Worm (Caenorhabditis elegans) whole organism, dauer: ENCODE data around the gene moc-6.

ENCODE experiments used
- unc-62 ChIP-seq: sonication (generic microtip); optimal IDR thresholded peaks from 2 replicates; lab custom pipeline; 2017; ENCODE audit warnings: missing biosample characterization, missing genetic modification reagents, missing genetic modification characterization

moc-6 gene

ce11 chrIII:5195690-5196089 is at the start of gene moc-6:
TSS of gene moc-6 (plus strand) at chrIII:5195990.
- no peak for TF ChIP-seq unc-62 (GFP tag; lab: Kevin White, UChicago)

DNA sequence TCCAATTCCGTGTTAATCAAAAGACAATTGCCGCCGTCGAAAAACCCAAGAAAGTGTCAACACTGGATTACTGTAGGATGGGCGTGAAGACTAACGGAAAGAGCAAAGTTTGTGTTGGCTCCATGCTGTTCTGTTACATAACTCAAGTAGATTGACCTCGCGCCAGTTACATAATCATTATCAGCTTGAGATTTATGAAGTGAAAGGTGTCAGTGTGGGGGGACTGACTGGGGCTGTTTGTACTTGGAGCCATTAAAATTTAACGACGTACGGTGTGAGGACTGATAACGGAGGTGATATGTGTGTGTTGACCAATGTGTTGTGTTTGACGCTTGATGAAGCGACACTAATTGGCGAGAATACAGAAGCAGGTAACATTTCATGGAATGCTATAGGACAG is 49.0 kb upstream of the moc-6 start:
- TF ChIP-seq unc-62 (GFP tag; lab: Kevin White, UChicago) = no peak

- no peak for TF ChIP-seq unc-62 (GFP tag; lab: Kevin White, UChicago)
Observed at ce11 chrIII:5147445-5147844, 48.3 kb upstream of the moc-6 start.

- no peak for TF ChIP-seq unc-62 (GFP tag; lab: Kevin White, UChicago)
Observed at ce11 chrIII:5149478-5149877, 46.3 kb upstream of the moc-6 start, which contains the start of gene Y54H5A.2. TSS of gene Y54H5A.2 (minus strand) at chrIII:5149578.

- no peak for TF ChIP-seq unc-62 (GFP tag; lab: Kevin White, UChicago)
Observed at ce11 chrIII:5150012-5150411, 45.8 kb upstream of the moc-6 start.

- TF ChIP-seq unc-62 (GFP tag; lab: Kevin White, UChicago) = no peak
Observed at ce11 chrIII:5150980-5151379, 44.8 kb upstream of the moc-6 start.

DNA sequence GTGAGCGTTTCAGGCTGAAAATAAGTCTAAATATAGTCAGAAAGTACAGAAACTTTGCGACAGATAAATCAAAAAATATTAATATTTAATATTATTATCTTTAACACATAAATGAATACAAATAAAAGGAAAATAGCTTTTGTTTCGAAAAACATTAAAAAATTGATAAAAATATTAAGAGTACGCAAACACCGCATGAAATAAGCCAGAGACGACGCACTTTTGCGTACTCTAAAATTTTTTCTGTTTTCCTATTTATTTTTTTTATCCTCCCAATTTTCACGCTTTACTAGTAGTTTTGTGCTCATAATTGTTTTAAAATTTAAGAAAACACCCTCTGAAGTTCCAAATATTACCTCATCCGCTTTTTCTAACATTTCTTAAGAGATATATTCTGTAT is 42.7 kb upstream of the moc-6 start, which contains the start of the genes rbm-42 and grwd-1:
TSS of gene rbm-42 (minus strand) at position 93 of the 400 bp plus-strand sequence.
TSS of gene grwd-1 (plus strand) at position 328 of the 400 bp plus-strand sequence.
- no peak for TF ChIP-seq unc-62 (GFP tag; lab: Kevin White, UChicago)

DNA sequence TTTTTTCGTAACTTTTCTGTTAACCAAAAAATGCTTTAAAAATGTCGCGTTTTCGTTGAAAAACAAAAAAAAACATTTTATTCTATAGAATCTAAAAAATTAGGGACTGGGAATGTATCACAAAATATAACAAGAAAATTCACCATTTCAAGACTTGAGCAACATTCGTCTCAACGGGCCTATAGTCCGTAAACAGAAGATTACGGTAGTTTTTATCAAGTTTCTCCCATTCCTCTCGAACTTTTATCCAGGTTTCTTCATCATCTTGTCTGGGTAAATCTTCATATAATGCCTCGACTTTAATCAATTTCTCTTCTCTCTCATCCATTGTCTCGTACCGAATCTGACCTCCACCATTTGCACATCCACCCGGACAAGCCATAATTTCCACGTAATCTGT is 40.4 kb upstream of the moc-6 start:
- TF ChIP-seq unc-62 (GFP tag; lab: Kevin White, UChicago) = no peak

ce11 chrIII:5158674-5159073 is 37.1 kb upstream of the moc-6 start, which contains the start of gene oxy-4:
TSS of gene oxy-4 (minus strand) at chrIII:5158774.
- no peak for TF ChIP-seq unc-62 (GFP tag; lab: Kevin White, UChicago)

DNA sequence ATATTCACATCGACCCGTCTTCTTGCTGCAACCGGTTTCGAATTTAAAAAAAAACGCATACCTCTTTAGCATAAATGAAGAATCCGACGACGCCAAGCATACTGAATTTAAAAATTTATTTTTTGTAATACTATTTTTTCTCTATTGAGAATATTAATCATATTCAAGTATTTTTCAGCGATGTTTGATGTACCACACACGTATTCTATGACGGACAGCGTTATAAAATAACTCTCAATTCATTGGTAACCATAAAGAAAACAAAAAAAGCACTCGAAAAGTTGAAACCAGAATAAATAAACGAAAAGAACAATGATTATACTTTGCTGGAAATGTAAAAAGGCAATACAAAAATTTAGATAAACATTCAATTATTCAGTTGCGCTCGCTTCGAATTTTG is 36.3 kb upstream of the moc-6 start, which contains the start of gene T10F2.5:
TSS of gene T10F2.5 (minus strand) at position 101 of the 400 bp plus-strand sequence.
- TF ChIP-seq unc-62 (GFP tag; lab: Kevin White, UChicago) = no peak

- TF ChIP-seq unc-62 (GFP tag; lab: Kevin White, UChicago) = no peak
Observed at ce11 chrIII:5160803-5161202, 35.0 kb upstream of the moc-6 start.

DNA sequence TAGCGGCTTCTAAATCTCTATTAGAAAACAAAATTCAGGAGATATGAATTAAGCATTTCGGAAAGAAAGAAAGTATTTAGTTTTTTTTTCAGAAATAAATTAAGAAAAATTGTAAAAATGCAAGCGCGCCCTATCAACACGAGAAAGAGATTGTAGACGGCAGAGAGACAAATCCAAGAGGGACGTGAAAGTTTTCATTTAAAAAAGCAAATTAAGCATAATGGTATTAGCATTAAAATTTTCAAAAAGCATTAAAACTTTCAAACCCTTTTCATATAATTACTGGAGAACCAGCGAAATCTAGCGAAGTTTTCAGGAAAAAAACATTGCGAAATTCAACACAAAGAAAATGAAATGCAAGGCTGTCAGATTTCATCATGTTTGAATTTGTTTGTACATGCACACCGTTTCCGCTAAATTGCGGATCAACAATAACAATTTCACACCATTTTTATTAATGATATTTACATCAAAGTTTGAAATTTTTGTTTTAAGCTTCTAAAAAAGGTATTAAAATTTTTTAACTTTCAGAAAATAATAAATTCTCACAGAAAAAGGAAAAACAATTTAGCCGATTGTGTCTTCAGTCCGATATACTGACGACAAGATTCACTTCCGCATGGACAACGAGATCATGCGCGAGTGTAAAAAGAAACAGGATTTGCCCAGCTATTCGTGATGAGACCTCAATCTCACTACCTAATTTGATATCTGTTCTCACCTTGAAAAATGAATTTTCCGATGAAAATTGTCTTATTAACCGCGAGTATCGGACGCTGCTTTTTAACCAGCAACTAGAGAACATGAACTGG is 32.8 kb upstream of the moc-6 start, which contains the start of gene gars-1:
TSS of gene gars-1 (minus strand) at position 808 of the 812 bp plus-strand sequence.
- TF ChIP-seq unc-62 (GFP tag; lab: Kevin White, UChicago) = no peak

- TF ChIP-seq unc-62 (GFP tag; lab: Kevin White, UChicago) = no peak
Observed at ce11 chrIII:5165211-5165610, 30.6 kb upstream of the moc-6 start, which contains the start of gene T10F2.2. TSS of gene T10F2.2 (minus strand) at chrIII:5165311.

DNA sequence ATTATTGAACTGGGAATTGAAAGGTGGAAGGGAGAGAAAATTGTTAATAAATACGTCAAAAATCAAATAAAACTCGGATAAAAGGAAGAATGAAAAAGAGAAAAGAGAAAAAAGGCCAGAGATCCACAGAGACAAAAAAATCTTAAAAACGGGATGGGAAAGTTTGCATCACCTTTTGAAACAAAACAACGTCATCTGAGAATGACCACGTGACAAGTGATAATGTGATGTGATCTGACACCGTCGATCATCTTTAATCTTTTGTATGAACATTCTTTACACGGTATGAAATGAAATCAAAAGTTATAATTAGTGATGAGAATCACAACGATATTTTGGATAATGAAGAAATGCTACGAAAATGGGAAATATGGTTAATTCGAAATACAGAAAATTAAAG is 30.0 kb upstream of the moc-6 start:
- no peak for TF ChIP-seq unc-62 (GFP tag; lab: Kevin White, UChicago)

ce11 chrIII:5169699-5170098 is 26.1 kb upstream of the moc-6 start, which contains the start of gene ulp-1:
TSS of gene ulp-1 (minus strand) at chrIII:5169799.
- TF ChIP-seq unc-62 (GFP tag; lab: Kevin White, UChicago) = no peak

DNA sequence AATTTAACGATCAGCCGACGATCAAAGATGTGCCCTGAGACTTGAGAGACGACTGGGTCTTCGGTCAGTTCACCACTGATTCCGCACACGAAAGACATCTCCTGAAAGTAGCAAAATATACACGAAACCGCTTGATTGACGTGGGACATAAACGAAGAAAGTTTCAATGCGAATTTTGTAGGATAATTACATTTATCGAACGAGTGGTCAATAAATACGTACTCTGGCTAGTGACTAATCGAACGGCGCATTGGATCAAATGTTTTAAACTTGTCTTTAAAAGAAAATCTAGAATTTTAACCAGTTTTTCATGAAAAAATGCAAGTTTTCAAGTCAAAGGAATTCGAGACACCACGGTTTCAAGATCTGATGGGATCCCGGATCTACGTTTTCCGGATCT is 23.8 kb upstream of the moc-6 start, which contains the start of gene prp-19:
TSS of gene prp-19 (minus strand) at position 101 of the 400 bp plus-strand sequence.
- no peak for TF ChIP-seq unc-62 (GFP tag; lab: Kevin White, UChicago)
